Worm (Caenorhabditis elegans): ENCODE data around the gene clec-79.
"Not testable (repeated sequence)": the region's sequence is repeated elsewhere in the genome, so short reads cannot be mapped to it uniquely, and the experiment has no call there.

The clec-79 gene

ce11 chrIV:3973049-3973448 lies at the start of gene clec-79:
Gene clec-79, plus strand, starts transcription at chrIV:3973349.
- no peak for TF ChIP-seq unc-62 (GFP tag; optimal IDR thresholded peaks at IDR 0.05)

- no peak for TF ChIP-seq unc-62 (GFP tag; optimal IDR thresholded peaks at IDR 0.05)
Measured at ce11 chrIV:3926117-3926516, 47.0 kb upstream of the clec-79 start, which contains the start of gene clec-68. Gene clec-68, plus strand, starts transcription at chrIV:3926417.

ce11 chrIV:3932408-3932807 lies 40.7 kb upstream of the clec-79 start, which contains the start of gene clec-70:
Gene clec-70, plus strand, starts transcription at chrIV:3932708.
- TF ChIP-seq unc-62 (GFP tag; optimal IDR thresholded peaks at IDR 0.05), result not testable (repeated sequence)

- no peak for TF ChIP-seq unc-62 (GFP tag; optimal IDR thresholded peaks at IDR 0.05)
Measured at ce11 chrIV:3937097-3937496, 36.1 kb upstream of the clec-79 start, which contains the start of gene clec-71. Gene clec-71, plus strand, starts transcription at chrIV:3937458.

- TF ChIP-seq unc-62 (GFP tag; optimal IDR thresholded peaks at IDR 0.05), result no peak
Measured at ce11 chrIV:3941658-3942328, 31.4 kb upstream of the clec-79 start, which contains the start of gene clec-174. Gene clec-174, minus strand, starts transcription at chrIV:3941708.

ce11 chrIV:3943003-3943402 lies 30.1 kb upstream of the clec-79 start, which contains the start of gene Y46C8AL.11:
Gene Y46C8AL.11, plus strand, starts transcription at chrIV:3943303.
- TF ChIP-seq unc-62 (GFP tag; optimal IDR thresholded peaks at IDR 0.05), result no peak

- TF ChIP-seq unc-62 (GFP tag; optimal IDR thresholded peaks at IDR 0.05), result no peak
Measured at ce11 chrIV:3944459-3944858, 28.7 kb upstream of the clec-79 start, which contains the start of gene clec-72. Gene clec-72, plus strand, starts transcription at chrIV:3944816.

ce11 chrIV:3956095-3956494 lies 17.1 kb upstream of the clec-79 start, which contains the start of gene clec-73:
Gene clec-73, minus strand, starts transcription at chrIV:3956195.
- no peak for TF ChIP-seq unc-62 (GFP tag; optimal IDR thresholded peaks at IDR 0.05)

ce11 chrIV:3956705-3957104 lies 16.4 kb upstream of the clec-79 start, which contains the start of gene clec-74:
Gene clec-74, plus strand, starts transcription at chrIV:3957005.
- no peak for TF ChIP-seq unc-62 (GFP tag; optimal IDR thresholded peaks at IDR 0.05)

- no peak for TF ChIP-seq unc-62 (GFP tag; optimal IDR thresholded peaks at IDR 0.05)
Measured at ce11 chrIV:3960396-3960795, 12.8 kb upstream of the clec-79 start, which contains the start of gene clec-75. Gene clec-75, plus strand, starts transcription at chrIV:3960734.

- TF ChIP-seq unc-62 (GFP tag; optimal IDR thresholded peaks at IDR 0.05), result no peak
Measured at ce11 chrIV:3962584-3962983, 10.6 kb upstream of the clec-79 start, which contains the start of gene Y46C8AM.1. Gene Y46C8AM.1, plus strand, starts transcription at chrIV:3962884.

- no peak for TF ChIP-seq unc-62 (GFP tag; optimal IDR thresholded peaks at IDR 0.05)
Measured at ce11 chrIV:3963498-3963897, 9.7 kb upstream of the clec-79 start.

ce11 chrIV:3965013-3965412 lies 8.1 kb upstream of the clec-79 start, which contains the start of gene clec-76:
Gene clec-76, plus strand, starts transcription at chrIV:3965246.
- TF ChIP-seq unc-62 (GFP tag; optimal IDR thresholded peaks at IDR 0.05), result no peak

ce11 chrIV:3977965-3978523 lies 4.9 kb downstream of the clec-79 start, which contains the start of gene srh-220:
Gene srh-220, minus strand, starts transcription at chrIV:3978015.
- TF ChIP-seq unc-62 (GFP tag; optimal IDR thresholded peaks at IDR 0.05), result no peak

ce11 chrIV:3979525-3979924 lies 6.4 kb downstream of the clec-79 start, which contains the start of gene srh-222:
Gene srh-222, plus strand, starts transcription at chrIV:3979825.
- no peak for TF ChIP-seq unc-62 (GFP tag; optimal IDR thresholded peaks at IDR 0.05)

- TF ChIP-seq unc-62 (GFP tag; optimal IDR thresholded peaks at IDR 0.05), result no peak
Measured at ce11 chrIV:3981601-3982000, 8.5 kb downstream of the clec-79 start, which contains the start of gene srh-223. Gene srh-223, plus strand, starts transcription at chrIV:3981901.
